Worm (Caenorhabditis elegans) whole organism, L4 larva: ENCODE measurements around the gene C06C3.10.

Source experiments
- F26F4.8 ChIP-seq: fragments of 200-800 bp; sonication (Bioruptor generic); conservative IDR thresholded peaks from 2 replicates; pipeline ENCODE4 v1.3.6; 2022; ENCODE audit warnings: missing genetic modification characterization, missing compliant biosample characterization
- Y105C5A.15 ChIP-seq: fragments of 200-800 bp; sonication (Bioruptor generic); IDR thresholded peaks from 2 replicates; pipeline ENCODE4 v1.3.6; 2022; ENCODE audit warnings: missing genetic modification characterization, missing compliant biosample characterization
- aha-1 ChIP-seq: fragments of 150-350 bp; peaks from one replicate; lab custom pipeline; 2014; ENCODE audit warnings: missing biosample characterization, missing genetic modification characterization
- dve-1 ChIP-seq: sonication (generic microtip); optimal IDR thresholded peaks from 2 replicates; lab custom pipeline; 2017; ENCODE audit warnings: antibody characterized with exemption, mild to moderate bottlenecking, missing genetic modification characterization, missing compliant biosample characterization; ENCODE audit not compliant: insufficient read depth
- lin-29 ChIP-seq: fragments of 200-800 bp; sonication (Bioruptor generic); IDR thresholded peaks from 2 replicates; pipeline ENCODE4 v1.3.6; 2022; ENCODE audit warnings: missing genetic modification reagents, missing genetic modification characterization, missing compliant biosample characterization
- mxl-3 ChIP-seq: fragments of 200-800 bp; sonication (Bioruptor generic); optimal IDR thresholded peaks from 2 replicates; lab custom pipeline; 2018; ENCODE audit warnings: mild to moderate bottlenecking, missing genetic modification characterization, missing compliant biosample characterization
- nhr-111 ChIP-seq: fragments of 200-800 bp; sonication (Bioruptor generic); optimal IDR thresholded peaks from 2 replicates; lab custom pipeline; 2018; ENCODE audit warnings: mild to moderate bottlenecking, missing genetic modification characterization, missing compliant biosample characterization
- nhr-48 ChIP-seq: sonication (generic microtip); optimal IDR thresholded peaks from 2 replicates; lab custom pipeline; 2016; ENCODE audit warnings: mild to moderate bottlenecking, missing genetic modification characterization, missing compliant biosample characterization
- rbr-2 ChIP-seq: sonication (generic microtip); optimal IDR thresholded peaks from 2 replicates; lab custom pipeline; 2016; ENCODE audit warnings: missing genotype, missing genetic modification characterization, missing compliant biosample characterization
- unc-62 ChIP-seq, 3 experiments: fragments of 150-350 bp in 1 of 3; sonication (generic microtip); optimal IDR thresholded peaks in 2 of 3; peaks in 1 of 3; 1 replicate in 1 of 3; 2 replicates in 2 of 3; lab custom pipeline; 2014 to 2017; ENCODE audit warnings: missing biosample characterization in 3 of 3, missing genetic modification characterization in 3 of 3, missing genetic modification reagents in 3 of 3, missing genotype in 1 of 3
- vab-7 ChIP-seq: fragments of 200-800 bp; sonication (Bioruptor generic); IDR thresholded peaks from 2 replicates; pipeline ENCODE4 v1.3.6; 2022; ENCODE audit warnings: missing genetic modification reagents, missing genetic modification characterization, missing compliant biosample characterization
- zip-11 ChIP-seq: fragments of 200-800 bp; sonication (Bioruptor generic); IDR thresholded peaks from 2 replicates; pipeline ENCODE4 v1.3.6; 2022; ENCODE audit warnings: missing genetic modification characterization, missing compliant biosample characterization

Gene C06C3.10

DNA sequence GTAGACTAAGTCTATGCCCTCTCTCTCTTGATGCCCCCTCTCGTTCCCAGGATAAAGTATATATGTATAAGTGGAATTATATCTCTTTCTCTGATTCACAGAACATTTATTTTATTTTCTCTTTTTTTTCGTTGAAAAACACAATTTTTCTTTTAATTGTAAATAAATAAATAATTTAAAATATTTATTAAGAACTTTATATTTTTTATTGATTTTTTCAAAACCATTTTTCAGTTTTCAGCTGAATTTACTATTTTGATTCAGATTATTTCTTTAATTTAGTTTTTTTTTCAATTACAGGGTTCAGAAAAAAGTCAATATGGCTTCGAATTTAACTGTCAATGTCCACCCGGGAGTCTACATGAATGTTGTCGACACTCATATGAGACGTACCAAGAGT lies 45.7 kb downstream of the C06C3.10 start, which contains the start of gene eif-3.F:
Gene eif-3.F (plus strand): TSS at position 301 of the 400 bp plus-strand sequence.
- TF ChIP-seq F26F4.8 = no peak
- no peak for TF ChIP-seq mxl-3 (GFP tag; lab: Kevin White, UChicago)
- TF ChIP-seq unc-62 (GFP tag; optimal IDR thresholded peaks at IDR 0.05 in 1 of 2; lab: Kevin White, UChicago) = no peak
- TF ChIP-seq unc-62 (tag; optimal IDR thresholded peaks at IDR 0.05; lab: Kevin White, UChicago) = no peak

DNA sequence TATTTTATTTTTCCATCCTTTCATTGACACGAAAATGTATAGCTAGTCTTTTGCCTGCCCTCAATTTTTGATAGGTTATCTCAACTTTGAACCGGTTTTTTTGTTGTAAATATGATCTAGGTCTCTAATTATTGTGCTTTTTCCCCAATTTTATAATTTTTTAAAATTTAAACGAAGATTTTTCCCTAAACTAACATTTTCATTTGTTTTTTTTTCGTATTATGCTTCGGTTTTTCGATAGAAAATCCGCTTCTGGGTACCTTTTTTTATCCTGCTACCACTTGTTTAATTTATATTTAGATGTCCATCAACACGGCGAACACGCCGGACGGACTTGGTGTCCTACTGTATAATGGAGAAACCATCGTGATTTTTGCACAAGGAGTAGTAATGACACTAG lies 47.6 kb downstream of the C06C3.10 start, which contains the start of gene wbp-2:
Gene wbp-2 (plus strand): TSS at position 301 of the 400 bp plus-strand sequence.
- TF ChIP-seq vab-7 (GFP tag; lab: Robert Waterston, UW) = no peak
- no peak for TF ChIP-seq dve-1 (tag; lab: Kevin White, UChicago)
- TF ChIP-seq nhr-48 = no peak
- no peak for TF ChIP-seq aha-1
- no peak for TF ChIP-seq lin-29 (GFP tag; lab: Robert Waterston, UW)
- TF ChIP-seq rbr-2 (tag; lab: Kevin White, UChicago) = no peak
- no peak for TF ChIP-seq zip-11 (GFP tag; lab: Robert Waterston, UW)
- TF ChIP-seq Y105C5A.15 (GFP tag; lab: Robert Waterston, UW) = no peak
- no peak for TF ChIP-seq nhr-111 (GFP tag; lab: Kevin White, UChicago)
- TF ChIP-seq, all 104 proteins: peak for 0
